Worm (Caenorhabditis elegans) whole organism, L4/young adult: ENCODE results near the gene W01A11.1.

ENCODE experiments used
- W03F9.2 ChIP-seq: fragments of 150-350 bp; optimal IDR thresholded peaks from 2 replicates; lab custom pipeline; 2014; ENCODE audit warnings: missing biosample characterization, missing genetic modification characterization
- dao-5 ChIP-seq: sonication (generic microtip); optimal IDR thresholded peaks from 2 replicates; lab custom pipeline; 2016; ENCODE audit warnings: missing genotype, missing genetic modification characterization, moderate library complexity, missing compliant biosample characterization
- him-1 ChIP-seq: sonication (generic microtip); optimal IDR thresholded peaks from 2 replicates; lab custom pipeline; 2016; ENCODE audit warnings: missing genotype, missing genetic modification reagents, missing genetic modification characterization, missing compliant biosample characterization

Gene W01A11.1

DNA sequence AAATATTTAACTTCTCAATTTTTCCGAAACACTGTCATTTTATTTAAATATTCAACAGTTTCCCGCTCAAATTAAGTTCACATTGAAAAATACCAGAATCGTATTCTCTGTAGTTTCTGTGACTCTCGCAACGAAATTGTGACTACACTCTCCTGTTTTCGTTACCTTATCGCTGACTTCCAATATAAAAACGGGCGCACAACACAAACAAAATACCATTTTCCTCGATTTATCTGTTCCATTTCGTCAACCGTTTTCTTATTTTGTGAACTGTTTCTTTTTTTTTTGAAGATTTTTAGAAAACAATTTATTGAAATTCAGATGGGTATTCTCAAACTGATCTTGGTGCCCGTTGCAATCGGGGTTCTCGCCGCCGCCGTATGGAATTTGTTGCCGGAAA, at the start of gene W01A11.1:
W01A11.1 (plus strand) TSS at position 322 of the 400 bp plus-strand sequence.
- TF ChIP-seq W03F9.2 (tag; lab: Kevin White, UChicago) = no peak
- no peak for TF ChIP-seq him-1 (tag; lab: Kevin White, UChicago)
- no peak for TF ChIP-seq dao-5 (tag; lab: Kevin White, UChicago)

DNA sequence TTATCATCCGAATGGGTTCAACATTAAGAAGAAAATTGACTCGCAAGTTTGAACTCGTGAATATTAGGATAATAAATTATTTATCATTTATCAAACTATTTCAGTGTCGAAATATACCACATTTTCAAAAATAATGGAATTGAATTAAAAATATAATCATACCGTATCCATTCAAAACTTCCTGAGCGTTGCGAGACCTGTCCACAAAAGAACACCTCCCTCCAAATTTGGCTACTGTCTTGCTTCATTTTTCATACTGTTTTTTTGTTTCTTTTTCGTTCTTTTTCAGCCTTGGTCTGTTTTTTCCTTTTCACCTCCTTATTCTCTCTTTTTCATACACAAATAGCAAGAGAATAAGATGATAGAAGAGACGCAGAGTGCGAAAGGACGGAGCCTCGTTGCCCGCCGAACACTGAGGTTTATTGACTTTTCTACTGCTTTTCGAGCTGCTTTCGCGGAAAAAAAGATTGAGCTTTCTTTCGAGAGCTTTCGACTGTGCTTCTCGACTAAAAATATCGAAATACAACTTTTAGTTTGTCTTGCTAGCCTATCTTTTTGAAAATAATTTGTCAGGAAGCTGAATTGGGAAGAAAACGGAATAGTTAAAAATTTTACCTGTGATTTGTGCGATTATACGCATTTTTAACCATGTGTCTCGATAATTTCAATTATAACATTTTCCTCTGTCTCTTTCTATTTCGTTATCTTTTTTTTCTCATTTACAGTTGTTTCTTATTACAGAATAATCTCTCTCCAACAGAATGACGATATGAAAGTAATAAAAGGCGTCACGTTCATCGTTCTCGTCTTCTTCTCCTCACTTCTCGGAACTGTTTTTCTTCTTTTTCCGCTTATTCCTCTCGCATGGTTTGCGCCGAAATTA, 48.7 kb upstream of the W01A11.1 start, which contains the start of gene acl-8:
acl-8 (plus strand) TSS at position 742 of the 883 bp plus-strand sequence.
- no peak for TF ChIP-seq him-1 (tag; lab: Kevin White, UChicago)

DNA sequence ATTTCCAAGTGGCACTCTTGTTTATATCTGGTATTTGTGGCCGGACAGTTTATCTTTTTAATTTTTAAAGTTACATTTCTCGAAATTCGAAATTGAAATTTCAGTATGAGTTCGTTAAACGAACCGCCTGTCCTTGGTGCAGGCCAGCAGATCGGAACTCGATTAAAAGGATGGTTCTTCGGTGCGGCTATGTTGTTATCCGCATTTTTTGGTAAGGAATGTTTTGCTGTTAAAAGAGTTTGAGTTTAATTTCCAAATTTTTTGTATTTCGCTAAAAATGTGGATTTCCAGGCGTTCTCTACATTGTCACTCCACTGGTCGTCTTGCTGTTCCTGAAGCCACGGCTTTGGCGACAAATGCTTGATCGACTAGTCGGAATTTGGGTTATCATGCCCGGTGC, 45.9 kb upstream of the W01A11.1 start, which contains the start of gene acl-9:
acl-9 (plus strand) TSS at position 105 of the 400 bp plus-strand sequence.
- TF ChIP-seq him-1 (tag; lab: Kevin White, UChicago) (no peak), dao-5 (tag; lab: Kevin White, UChicago) (no peak), W03F9.2 (tag; lab: Kevin White, UChicago) (no peak)

DNA sequence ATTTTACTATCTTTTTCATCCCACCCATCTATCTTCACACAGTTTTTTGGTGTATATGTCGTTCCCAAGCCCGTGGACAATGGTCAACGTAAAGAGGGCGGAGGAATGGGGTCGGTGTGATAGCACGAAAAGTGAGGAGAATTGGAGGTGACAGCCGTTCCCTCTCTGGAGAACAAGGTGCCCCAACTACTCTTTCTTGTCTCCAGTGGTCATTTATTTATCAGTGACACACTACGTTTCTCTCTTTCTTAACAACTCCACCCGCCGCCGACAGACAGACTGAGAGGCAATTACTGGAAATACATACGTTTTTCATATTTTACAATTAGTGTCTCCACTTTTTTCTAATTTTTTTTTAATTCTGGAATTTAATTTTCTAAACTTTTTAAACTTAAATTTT, 42.1 kb upstream of the W01A11.1 start:
- no peak for TF ChIP-seq dao-5 (tag; lab: Kevin White, UChicago)
- TF ChIP-seq him-1 (tag; lab: Kevin White, UChicago) = no peak
- no peak for TF ChIP-seq W03F9.2 (tag; lab: Kevin White, UChicago)

DNA sequence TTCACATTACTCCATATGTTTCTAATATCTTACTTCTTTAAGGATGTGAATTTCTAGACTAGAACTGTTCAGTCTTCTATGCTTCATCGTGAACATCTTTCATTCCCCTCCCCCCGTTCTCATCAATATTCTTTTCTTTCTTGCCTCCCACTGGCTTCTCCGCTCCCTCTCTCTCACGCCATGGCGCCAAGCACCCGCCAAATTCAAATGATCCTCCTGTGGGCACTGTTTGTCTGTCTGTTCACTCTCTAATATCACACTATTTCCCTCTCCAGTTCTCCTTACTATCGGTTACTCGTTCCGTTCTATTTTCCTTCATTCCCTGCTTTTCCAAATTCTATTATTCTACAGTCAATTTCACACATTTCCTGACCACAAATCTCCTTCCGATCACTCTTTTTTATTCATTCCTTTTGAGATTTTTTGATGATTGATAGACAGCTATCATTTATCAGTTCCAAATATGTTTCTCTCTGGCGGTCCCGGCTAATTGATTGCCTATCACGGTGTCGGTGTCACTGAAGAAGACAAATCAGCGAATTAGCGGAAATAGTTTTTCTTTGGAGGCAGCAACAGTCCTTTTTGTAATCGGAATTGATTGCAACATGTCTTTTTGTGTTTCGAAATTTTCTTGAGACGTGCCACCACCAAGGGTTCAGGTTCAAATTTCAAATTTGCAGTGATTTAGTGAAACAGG, 40.6 kb upstream of the W01A11.1 start:
- no peak for TF ChIP-seq dao-5 (tag; lab: Kevin White, UChicago)
- no peak for TF ChIP-seq W03F9.2 (tag; lab: Kevin White, UChicago)
- no peak for TF ChIP-seq him-1 (tag; lab: Kevin White, UChicago)

DNA sequence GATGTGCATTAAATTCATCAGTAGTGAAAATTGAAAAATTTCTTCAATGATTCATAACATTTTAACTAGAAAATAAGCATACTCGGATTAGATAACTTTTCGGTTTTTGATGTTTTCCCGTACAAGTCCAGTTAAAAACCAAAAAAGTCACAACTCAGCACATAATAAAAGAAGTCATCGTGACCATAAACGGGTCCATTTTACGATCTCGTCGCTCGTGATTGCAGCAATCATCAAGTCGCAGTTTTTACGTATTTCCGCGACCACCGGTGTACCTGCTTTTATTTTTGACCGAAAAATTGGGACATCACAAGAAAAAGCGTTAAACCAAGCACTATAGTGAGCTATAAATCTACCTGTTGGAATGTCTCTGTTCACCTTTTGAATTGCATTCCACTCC, 37.8 kb upstream of the W01A11.1 start:
- TF ChIP-seq W03F9.2 (tag; lab: Kevin White, UChicago) (no peak), dao-5 (tag; lab: Kevin White, UChicago) (no peak), him-1 (tag; lab: Kevin White, UChicago) (no peak)

DNA sequence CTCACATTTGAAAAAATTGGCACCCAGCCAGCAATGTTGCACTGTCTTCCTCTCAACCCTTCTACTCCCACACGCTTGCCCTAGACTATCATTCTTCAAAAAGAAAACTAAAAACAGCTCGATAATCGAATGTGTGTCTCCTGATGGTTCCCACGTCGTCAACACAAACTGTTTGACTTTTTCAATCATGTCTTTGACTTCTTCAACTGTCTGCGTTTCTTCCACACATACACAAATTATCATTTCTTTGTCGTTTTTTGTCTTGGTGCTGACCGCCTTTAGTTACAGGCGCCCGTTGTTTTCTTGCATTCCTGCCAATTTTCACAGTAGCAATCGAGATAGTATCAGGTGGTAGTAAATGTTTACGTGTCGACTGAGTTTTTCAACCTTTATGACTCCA, 36.4 kb upstream of the W01A11.1 start:
- TF ChIP-seq dao-5 (tag; lab: Kevin White, UChicago) = no peak

DNA sequence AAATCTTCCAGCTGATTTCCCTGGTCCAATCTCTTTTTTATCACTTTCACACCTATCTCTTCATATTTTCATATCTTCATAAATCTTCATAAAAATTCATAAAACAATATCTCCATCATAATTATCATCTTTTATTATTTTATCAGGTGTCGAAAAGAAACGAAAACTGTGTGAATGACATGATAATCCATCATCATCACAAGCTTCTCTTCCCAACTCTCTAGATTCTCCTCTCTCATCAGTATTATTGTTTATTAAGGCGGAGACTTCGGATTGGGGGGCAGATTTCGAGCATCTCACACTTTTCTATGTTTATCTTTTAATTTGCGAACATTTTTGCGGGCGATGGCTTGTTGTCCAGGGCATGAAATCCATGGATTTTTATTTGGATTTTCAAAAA, 34.8 kb upstream of the W01A11.1 start:
- TF ChIP-seq W03F9.2 (tag; lab: Kevin White, UChicago) (no peak), him-1 (tag; lab: Kevin White, UChicago) (no peak)

DNA sequence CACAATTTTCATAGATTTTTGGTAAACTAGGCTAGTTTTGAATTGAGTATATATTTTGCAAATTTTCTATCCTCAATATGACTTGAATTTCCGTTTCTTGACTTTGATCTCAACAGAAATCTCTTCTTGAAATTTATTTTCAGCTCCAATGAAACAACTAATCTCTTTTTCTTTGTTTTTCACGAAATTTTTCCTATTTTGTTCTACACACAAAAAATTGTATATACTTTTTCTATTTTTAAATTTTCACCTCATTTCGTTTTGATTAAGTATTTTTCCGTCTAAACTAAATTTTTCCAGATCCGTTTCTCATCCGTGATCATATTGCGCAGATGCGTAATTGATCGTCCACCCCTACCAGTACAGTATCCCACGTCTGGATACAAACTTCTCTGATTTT, 34.3 kb upstream of the W01A11.1 start, which contains the start of gene unc-83:
unc-83 (plus strand) TSS at position 301 of the 400 bp plus-strand sequence.
- TF ChIP-seq him-1 (tag; lab: Kevin White, UChicago) (no peak), dao-5 (tag; lab: Kevin White, UChicago) (no peak), W03F9.2 (tag; lab: Kevin White, UChicago) (no peak)

DNA sequence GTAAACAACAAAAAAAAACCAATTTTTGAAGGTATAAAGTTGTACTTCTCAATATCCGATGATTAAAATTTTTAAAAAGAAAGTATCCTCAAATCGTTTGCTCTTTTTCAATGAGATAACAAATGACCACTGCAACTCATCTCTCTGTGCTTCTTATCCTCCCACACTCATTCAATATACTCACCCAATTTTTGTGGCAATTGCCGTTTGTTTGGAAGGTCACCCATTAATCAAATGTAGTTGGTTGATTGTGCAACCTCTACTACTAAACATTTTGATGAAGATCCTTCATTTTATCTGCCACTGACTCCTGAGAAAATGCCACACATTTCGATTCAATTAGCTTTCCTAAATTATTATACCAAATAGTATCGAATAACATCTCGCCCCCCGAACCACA, 31.3 kb upstream of the W01A11.1 start:
- no peak for TF ChIP-seq W03F9.2 (tag; lab: Kevin White, UChicago)
- no peak for TF ChIP-seq him-1 (tag; lab: Kevin White, UChicago)
- TF ChIP-seq dao-5 (tag; lab: Kevin White, UChicago) = no peak

DNA sequence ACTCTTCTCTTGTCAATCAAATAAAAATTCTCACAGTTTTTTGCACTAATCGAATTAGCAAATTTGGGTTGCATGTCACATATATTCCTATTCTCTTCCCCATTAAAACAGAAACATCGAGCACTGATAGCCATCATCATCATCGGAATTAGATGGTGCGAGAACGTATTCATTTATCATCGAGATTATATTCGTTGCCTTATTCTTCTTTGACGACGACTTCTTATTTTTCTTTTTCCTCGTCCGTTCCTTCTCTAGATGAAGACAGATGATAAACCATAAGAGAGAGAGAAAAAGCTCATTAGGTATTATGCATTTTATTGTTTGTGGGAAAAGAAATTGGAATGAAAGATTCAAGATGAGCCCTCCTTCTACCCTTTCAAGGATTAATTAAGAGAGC, 27.8 kb upstream of the W01A11.1 start:
- TF ChIP-seq him-1 (tag; lab: Kevin White, UChicago) = no peak
- no peak for TF ChIP-seq dao-5 (tag; lab: Kevin White, UChicago)
- TF ChIP-seq W03F9.2 (tag; lab: Kevin White, UChicago) = no peak

DNA sequence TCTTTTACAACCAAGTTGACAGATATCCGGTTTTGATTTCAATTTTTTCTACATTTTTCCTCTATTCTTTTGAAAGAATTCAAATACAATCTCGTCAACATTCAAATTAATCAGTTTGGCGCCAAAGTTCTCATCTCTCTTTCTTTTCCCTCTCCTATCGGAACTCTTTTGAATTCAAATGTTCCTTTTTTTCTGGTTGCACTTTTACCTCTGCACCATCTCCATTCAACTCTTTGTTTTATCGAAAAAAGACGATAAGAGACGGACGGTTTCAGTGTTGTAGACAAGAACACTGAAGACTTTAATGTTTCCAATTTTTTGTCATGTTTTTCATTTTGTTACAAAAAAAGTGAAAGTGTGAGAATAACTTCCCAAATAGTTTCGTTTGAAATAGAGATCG, 23.0 kb upstream of the W01A11.1 start:
- no peak for TF ChIP-seq him-1 (tag; lab: Kevin White, UChicago)
- no peak for TF ChIP-seq dao-5 (tag; lab: Kevin White, UChicago)
- no peak for TF ChIP-seq W03F9.2 (tag; lab: Kevin White, UChicago)

DNA sequence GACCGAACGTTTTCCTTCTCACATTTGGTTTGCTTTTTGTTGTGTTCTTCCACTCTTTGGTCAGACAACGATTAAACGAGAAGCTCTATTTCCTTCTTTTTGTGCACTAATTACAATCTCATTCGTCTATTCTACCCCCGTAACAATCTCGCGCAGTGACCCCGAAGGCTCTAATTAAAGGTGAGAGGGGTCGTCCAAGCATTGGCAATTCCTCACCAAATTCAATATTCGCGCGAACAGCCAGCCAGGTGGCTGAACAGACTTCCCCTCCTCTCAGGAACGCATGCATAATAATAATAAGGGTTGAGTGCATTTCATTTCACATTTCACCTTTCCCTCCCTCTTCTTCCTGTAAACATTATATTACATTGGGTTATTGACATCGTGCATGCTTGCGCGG, 13.9 kb upstream of the W01A11.1 start:
- TF ChIP-seq him-1 (tag; lab: Kevin White, UChicago) (no peak), W03F9.2 (tag; lab: Kevin White, UChicago) (no peak)

DNA sequence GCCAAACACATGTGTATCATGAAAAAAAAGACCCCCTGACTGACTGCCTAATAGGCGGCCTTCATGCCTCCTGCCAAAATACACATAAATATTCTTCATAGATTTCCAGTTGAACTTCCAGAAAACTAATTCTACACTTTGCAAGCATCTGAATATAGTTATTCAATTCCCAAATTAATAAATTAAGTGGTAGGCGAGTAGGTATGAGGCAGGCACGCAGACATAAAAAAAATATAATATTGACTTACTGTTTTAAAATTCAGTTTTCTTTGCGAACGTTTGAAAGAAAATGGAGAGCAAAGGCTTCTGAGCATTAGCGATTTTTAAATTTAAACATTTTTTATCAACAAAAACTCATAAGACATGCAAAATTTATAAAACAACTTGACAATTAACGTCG, 11.1 kb upstream of the W01A11.1 start:
- no peak for TF ChIP-seq W03F9.2 (tag; lab: Kevin White, UChicago)
- no peak for TF ChIP-seq him-1 (tag; lab: Kevin White, UChicago)
- TF ChIP-seq dao-5 (tag; lab: Kevin White, UChicago) = no peak
